Worm (Caenorhabditis elegans): Measurements from ENCODE around the gene oac-54.

ce11 chrII:9189648-9190047 is 31.7 kb downstream of the oac-54 start:
- TF ChIP-seq lin-15B (tag; optimal IDR thresholded peaks at IDR 0.05) (no peak), lin-39 (tag; optimal IDR thresholded peaks at IDR 0.05) (no peak), jun-1 (tag; optimal IDR thresholded peaks at IDR 0.05) (no peak), ztf-11 (tag; optimal IDR thresholded peaks at IDR 0.05) (no peak)

Measured in whole organism, L3 larva.